Worm (Caenorhabditis elegans) whole organism, L1 larva: ENCODE results near the gene asp-4.

Experiments
- C04F5.9 ChIP-seq: sonication (generic microtip); optimal IDR thresholded peaks from 2 replicates; lab custom pipeline; 2016; ENCODE audit warnings: missing genetic modification characterization, missing compliant biosample characterization
- lin-39 ChIP-seq: fragments of 150-350 bp; optimal IDR thresholded peaks from 2 replicates; lab custom pipeline; 2014; ENCODE audit warnings: missing biosample characterization, missing genetic modification reagents, missing genetic modification characterization
- unc-86 ChIP-seq: sonication (generic microtip); optimal IDR thresholded peaks from 2 replicates; lab custom pipeline; 2016; ENCODE audit warnings: missing genetic modification characterization, missing compliant biosample characterization
- ztf-11 ChIP-seq, 2 experiments: sonication (generic microtip); optimal IDR thresholded peaks; 2 replicates each; lab custom pipeline; 2016 to 2017; ENCODE audit warnings: missing genetic modification characterization in 2 of 2, missing biosample characterization in 1 of 2, missing compliant biosample characterization in 1 of 2

- TF ChIP-seq lin-39 (tag; lab: Kevin White, UChicago) = no peak
- TF ChIP-seq unc-86 = no peak
- no peak for TF ChIP-seq C04F5.9
- no peak for TF ChIP-seq ztf-11 (tag; optimal IDR thresholded peaks at IDR 0.05; lab: Kevin White, UChicago)
These were observed 12.2 kb downstream of the asp-4 start for ce11 chrX:13209026-13209425.
